Fruit fly (Drosophila melanogaster) S2 (cell line): ENCODE measurements around the gene CG16826.

ENCODE experiments used
- CG8478 ChIP-seq: fragments of >200 bp; optimal IDR thresholded peaks from 2 replicates; lab custom pipeline; 2018
- CTCF ChIP-seq, 2 experiments: fragments of >200 bp; optimal IDR thresholded peaks; 2 replicates each; lab custom pipeline; 2018

- TF ChIP-seq CG8478 = no peak
- TF ChIP-seq CTCF (optimal IDR thresholded peaks at IDR 0.05; lab: Kevin White, UChicago) = no peak
These were observed 15.4 kb downstream of the CG16826 start for dm6 chr2L:13362953-13363352.
